Worm (Caenorhabditis elegans): ENCODE data around the gene F52E4.5.

ce11 chrX:3054394-3054793 lies 32.8 kb downstream of the F52E4.5 start:
- TF ChIP-seq tra-4 (tag; optimal IDR thresholded peaks at IDR 0.05) (no peak), aly-1 (tag; optimal IDR thresholded peaks at IDR 0.05) (no peak), hnd-1 (tag; optimal IDR thresholded peaks at IDR 0.05) (no peak), ama-1 (optimal IDR thresholded peaks at IDR 0.05) (no peak), scrt-1 (GFP tag; IDR thresholded peaks at IDR 0.05) (no peak)
